Worm (Caenorhabditis elegans): ENCODE measurements around the gene F42A10.6.

F42A10.6 gene

DNA sequence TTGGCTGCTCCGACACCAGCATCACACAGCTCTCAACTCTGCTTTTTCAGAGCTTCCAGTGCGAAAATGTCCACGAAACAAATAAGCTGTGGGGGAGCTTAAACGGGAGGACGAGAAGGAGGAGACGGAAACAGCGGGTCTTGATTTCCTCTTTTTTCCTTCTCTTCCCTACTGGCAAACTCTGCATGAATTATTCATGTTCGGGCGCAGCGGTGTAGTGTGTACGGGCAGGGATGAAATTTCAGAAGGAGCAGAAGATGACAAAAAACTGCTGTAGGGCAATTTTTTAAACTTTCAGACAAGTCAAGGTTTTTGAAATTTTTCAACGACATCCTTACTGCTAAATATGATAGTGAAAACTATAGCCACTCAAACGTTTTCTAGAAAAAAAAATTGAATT is 37.3 kb downstream of the F42A10.6 start:
- TF ChIP-seq tra-4 (tag; optimal IDR thresholded peaks at IDR 0.05), result no peak
- TF ChIP-seq flt-1 (GFP tag; IDR thresholded peaks at IDR 0.05), result no peak
- no peak for TF ChIP-seq ceh-36 (tag; optimal IDR thresholded peaks at IDR 0.05)
- TF ChIP-seq tbx-37 (GFP tag; conservative IDR thresholded peaks at IDR 0.05), result no peak
- no peak for TF ChIP-seq ets-7 (tag; optimal IDR thresholded peaks at IDR 0.05)
- TF ChIP-seq hmg-4 (GFP tag; optimal IDR thresholded peaks at IDR 0.05), result no peak
- no peak for TF ChIP-seq scrt-1 (GFP tag; IDR thresholded peaks at IDR 0.05)
- TF ChIP-seq hnd-1 (tag; optimal IDR thresholded peaks at IDR 0.05), result no peak
- no peak for TF ChIP-seq B0310.2 (tag; optimal IDR thresholded peaks at IDR 0.05)
- TF ChIP-seq ceh-13 (GFP tag; optimal IDR thresholded peaks at IDR 0.05), result no peak
- no peak for TF ChIP-seq F13C5.2 (tag; optimal IDR thresholded peaks at IDR 0.05)
- TF ChIP-seq pes-1 (GFP tag; IDR thresholded peaks at IDR 0.05), result no peak
- no peak for TF ChIP-seq hmbx-1 (tag; optimal IDR thresholded peaks at IDR 0.05)

- peak; percentile 59 for TF ChIP-seq hmg-4 (GFP tag; optimal IDR thresholded peaks at IDR 0.05)
- no peak for TF ChIP-seq pes-1 (GFP tag; IDR thresholded peaks at IDR 0.05)
- TF ChIP-seq tra-4 (tag; optimal IDR thresholded peaks at IDR 0.05), result no peak
- no peak for TF ChIP-seq scrt-1 (GFP tag; IDR thresholded peaks at IDR 0.05)
- TF ChIP-seq aly-1 (tag; optimal IDR thresholded peaks at IDR 0.05), result peak; percentile 23
- TF ChIP-seq ceh-36 (tag; optimal IDR thresholded peaks at IDR 0.05), result peak; percentile 47
Measured at ce11 chrIII:6138457-6138856, 38.2 kb downstream of the F42A10.6 start.

DNA sequence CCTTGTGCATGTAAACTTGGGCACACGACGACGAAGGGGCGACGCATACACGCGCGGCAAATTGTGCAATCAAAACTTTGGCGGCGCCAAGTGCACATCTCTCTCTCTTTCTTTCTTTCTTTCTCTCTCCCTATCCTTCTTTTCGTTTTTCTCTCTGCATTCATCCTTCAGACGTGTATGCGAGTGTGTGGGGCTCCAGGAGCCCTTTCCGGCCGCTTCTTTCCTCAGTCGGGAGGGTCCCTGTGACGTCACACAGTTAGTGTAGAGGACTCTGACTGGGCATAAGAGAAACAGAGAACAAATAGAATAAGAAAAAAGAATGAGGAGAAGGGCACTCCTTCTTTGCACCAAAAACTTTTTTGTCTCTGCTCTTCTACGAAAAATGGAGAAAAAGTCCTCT is 39.2 kb downstream of the F42A10.6 start:
- TF ChIP-seq tra-4 (tag; optimal IDR thresholded peaks at IDR 0.05) (no peak), sea-1 (GFP tag; conservative IDR thresholded peaks at IDR 0.05) (no peak), pes-1 (GFP tag; IDR thresholded peaks at IDR 0.05) (0 out of 2 replicates have a peak, but pooled peaks have one; percentile 45), ceh-36 (tag; optimal IDR thresholded peaks at IDR 0.05) (no peak)

ce11 chrIII:6136178-6136577 is 40.5 kb downstream of the F42A10.6 start, which contains the start of gene mvk-1:
TSS of gene mvk-1 (minus strand) at chrIII:6136278.
- TF ChIP-seq ets-7 (tag; optimal IDR thresholded peaks at IDR 0.05), result no peak
- no peak for TF ChIP-seq hnd-1 (tag; optimal IDR thresholded peaks at IDR 0.05)
- no peak for TF ChIP-seq pes-1 (GFP tag; IDR thresholded peaks at IDR 0.05)
- TF ChIP-seq hmbx-1 (tag; optimal IDR thresholded peaks at IDR 0.05), result no peak
- TF ChIP-seq aly-1 (tag; optimal IDR thresholded peaks at IDR 0.05), result no peak
- TF ChIP-seq B0310.2 (tag; optimal IDR thresholded peaks at IDR 0.05), result no peak
- TF ChIP-seq ceh-13 (GFP tag; optimal IDR thresholded peaks at IDR 0.05), result no peak
- TF ChIP-seq tbx-11 (GFP tag; IDR thresholded peaks at IDR 0.05), result no peak
- TF ChIP-seq F13C5.2 (tag; optimal IDR thresholded peaks at IDR 0.05), result no peak
- TF ChIP-seq ceh-36 (tag; optimal IDR thresholded peaks at IDR 0.05), result no peak
- no peak for TF ChIP-seq tra-4 (tag; optimal IDR thresholded peaks at IDR 0.05)
- TF ChIP-seq tbx-37 (GFP tag; conservative IDR thresholded peaks at IDR 0.05), result no peak
- no peak for TF ChIP-seq flt-1 (GFP tag; IDR thresholded peaks at IDR 0.05)
- no peak for TF ChIP-seq ama-1 (optimal IDR thresholded peaks at IDR 0.05)
- no peak for TF ChIP-seq scrt-1 (GFP tag; IDR thresholded peaks at IDR 0.05)
- no peak for TF ChIP-seq sea-1 (GFP tag; conservative IDR thresholded peaks at IDR 0.05)
- TF ChIP-seq hmg-4 (GFP tag; optimal IDR thresholded peaks at IDR 0.05), result no peak

DNA sequence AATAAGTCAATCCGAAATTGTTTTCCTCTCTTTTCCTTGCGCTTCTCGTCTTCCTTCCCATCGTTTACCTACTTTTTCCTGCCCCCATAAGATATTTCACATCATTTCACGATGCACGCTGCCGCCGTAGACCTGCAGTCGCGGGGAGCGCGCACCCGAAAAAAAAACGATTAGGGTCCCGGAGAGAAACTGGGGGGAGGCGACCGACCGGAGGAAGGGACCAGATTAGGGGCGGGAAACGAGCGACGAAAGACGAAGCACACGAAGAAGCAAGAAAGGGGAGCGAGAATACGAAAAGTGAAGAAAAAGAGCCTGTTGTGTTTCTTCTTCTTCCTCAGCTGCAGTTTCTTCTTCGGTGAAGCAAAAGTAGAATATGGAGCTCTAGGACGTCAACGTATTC is 41.5 kb downstream of the F42A10.6 start:
- TF ChIP-seq ets-7 (tag; optimal IDR thresholded peaks at IDR 0.05) (no peak), B0310.2 (tag; optimal IDR thresholded peaks at IDR 0.05) (no peak), sea-1 (GFP tag; conservative IDR thresholded peaks at IDR 0.05) (0 out of 2 replicates have a peak, but pooled peaks have one; percentile 16), aly-1 (tag; optimal IDR thresholded peaks at IDR 0.05) (no peak), ceh-36 (tag; optimal IDR thresholded peaks at IDR 0.05) (no peak), hmg-4 (GFP tag; optimal IDR thresholded peaks at IDR 0.05) (peak; percentile 22), hnd-1 (tag; optimal IDR thresholded peaks at IDR 0.05) (no peak)

- no peak for TF ChIP-seq sea-1 (GFP tag; conservative IDR thresholded peaks at IDR 0.05)
- TF ChIP-seq ceh-13 (GFP tag; optimal IDR thresholded peaks at IDR 0.05), result no peak
- no peak for TF ChIP-seq ama-1 (optimal IDR thresholded peaks at IDR 0.05)
Measured at ce11 chrIII:6134111-6134510, 42.5 kb downstream of the F42A10.6 start.

ce11 chrIII:6133389-6133789 is 43.3 kb downstream of the F42A10.6 start:
- TF ChIP-seq hmbx-1 (tag; optimal IDR thresholded peaks at IDR 0.05), result peak; percentile 57
- TF ChIP-seq ceh-36 (tag; optimal IDR thresholded peaks at IDR 0.05), result peak; percentile 39
- TF ChIP-seq tbx-11 (GFP tag; IDR thresholded peaks at IDR 0.05), result 0 out of 2 replicates have a peak, but pooled peaks have one; percentile 14
- peak; percentile 62 for TF ChIP-seq F13C5.2 (tag; optimal IDR thresholded peaks at IDR 0.05)

- no peak for TF ChIP-seq ceh-13 (GFP tag; optimal IDR thresholded peaks at IDR 0.05)
- no peak for TF ChIP-seq ceh-36 (tag; optimal IDR thresholded peaks at IDR 0.05)
- no peak for TF ChIP-seq hmg-4 (GFP tag; optimal IDR thresholded peaks at IDR 0.05)
- no peak for TF ChIP-seq tra-4 (tag; optimal IDR thresholded peaks at IDR 0.05)
- TF ChIP-seq F13C5.2 (tag; optimal IDR thresholded peaks at IDR 0.05), result no peak
- TF ChIP-seq hmbx-1 (tag; optimal IDR thresholded peaks at IDR 0.05), result no peak
- no peak for TF ChIP-seq ets-7 (tag; optimal IDR thresholded peaks at IDR 0.05)
- TF ChIP-seq B0310.2 (tag; optimal IDR thresholded peaks at IDR 0.05), result no peak
- no peak for TF ChIP-seq aly-1 (tag; optimal IDR thresholded peaks at IDR 0.05)
- no peak for TF ChIP-seq flt-1 (GFP tag; IDR thresholded peaks at IDR 0.05)
- TF ChIP-seq tbx-11 (GFP tag; IDR thresholded peaks at IDR 0.05), result no peak
- no peak for TF ChIP-seq hnd-1 (tag; optimal IDR thresholded peaks at IDR 0.05)
- TF ChIP-seq scrt-1 (GFP tag; IDR thresholded peaks at IDR 0.05), result no peak
- no peak for TF ChIP-seq ama-1 (optimal IDR thresholded peaks at IDR 0.05)
- no peak for TF ChIP-seq sea-1 (GFP tag; conservative IDR thresholded peaks at IDR 0.05)
- no peak for TF ChIP-seq pes-1 (GFP tag; IDR thresholded peaks at IDR 0.05)
- TF ChIP-seq tbx-37 (GFP tag; conservative IDR thresholded peaks at IDR 0.05), result no peak
Measured at ce11 chrIII:6132068-6132467, 44.6 kb downstream of the F42A10.6 start.
